Fruit fly (Drosophila melanogaster) S2 (cell line): ENCODE measurements around the gene Sfp26Ad.

Experiments
- CG8478 ChIP-seq: fragments of >200 bp; optimal IDR thresholded peaks from 2 replicates; lab custom pipeline; 2018
- CTCF ChIP-seq, 2 experiments: fragments of >200 bp; optimal IDR thresholded peaks; 2 replicates each; lab custom pipeline; 2018

Sfp26Ad gene

dm6 chr2L:5943229-5944078, at the start of gene Sfp26Ad, which contains the start of gene Gpdh1:
Gene Sfp26Ad (minus strand): TSS chr2L:5943304.
Gene Gpdh1 (plus strand): TSS chr2L:5943643.
- TF ChIP-seq CTCF (optimal IDR thresholded peaks at IDR 0.05; lab: Kevin White, UChicago), result no peak
- TF ChIP-seq CG8478, result no peak

DNA sequence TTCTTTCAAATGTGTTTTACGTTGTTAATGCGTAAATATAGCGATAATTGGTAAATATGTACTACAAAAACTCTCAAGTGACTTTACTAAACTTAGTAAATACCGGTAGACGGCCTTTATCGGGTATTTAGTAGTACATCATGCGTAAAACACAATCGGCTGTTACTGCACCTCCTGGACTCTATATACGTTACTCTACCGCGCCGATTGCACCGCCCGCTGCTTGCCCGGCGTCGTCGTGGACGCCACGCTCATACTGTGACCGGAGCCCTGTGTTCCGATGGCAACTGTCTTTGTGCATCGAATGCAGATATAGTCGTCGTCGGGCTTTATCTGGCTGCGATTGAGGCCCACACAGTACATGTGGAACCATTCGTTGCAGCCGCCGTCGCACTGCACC, 47.3 kb upstream of the Sfp26Ad start:
- TF ChIP-seq CG8478 (no peak), CTCF (optimal IDR thresholded peaks at IDR 0.05; lab: Kevin White, UChicago) (no peak)

DNA sequence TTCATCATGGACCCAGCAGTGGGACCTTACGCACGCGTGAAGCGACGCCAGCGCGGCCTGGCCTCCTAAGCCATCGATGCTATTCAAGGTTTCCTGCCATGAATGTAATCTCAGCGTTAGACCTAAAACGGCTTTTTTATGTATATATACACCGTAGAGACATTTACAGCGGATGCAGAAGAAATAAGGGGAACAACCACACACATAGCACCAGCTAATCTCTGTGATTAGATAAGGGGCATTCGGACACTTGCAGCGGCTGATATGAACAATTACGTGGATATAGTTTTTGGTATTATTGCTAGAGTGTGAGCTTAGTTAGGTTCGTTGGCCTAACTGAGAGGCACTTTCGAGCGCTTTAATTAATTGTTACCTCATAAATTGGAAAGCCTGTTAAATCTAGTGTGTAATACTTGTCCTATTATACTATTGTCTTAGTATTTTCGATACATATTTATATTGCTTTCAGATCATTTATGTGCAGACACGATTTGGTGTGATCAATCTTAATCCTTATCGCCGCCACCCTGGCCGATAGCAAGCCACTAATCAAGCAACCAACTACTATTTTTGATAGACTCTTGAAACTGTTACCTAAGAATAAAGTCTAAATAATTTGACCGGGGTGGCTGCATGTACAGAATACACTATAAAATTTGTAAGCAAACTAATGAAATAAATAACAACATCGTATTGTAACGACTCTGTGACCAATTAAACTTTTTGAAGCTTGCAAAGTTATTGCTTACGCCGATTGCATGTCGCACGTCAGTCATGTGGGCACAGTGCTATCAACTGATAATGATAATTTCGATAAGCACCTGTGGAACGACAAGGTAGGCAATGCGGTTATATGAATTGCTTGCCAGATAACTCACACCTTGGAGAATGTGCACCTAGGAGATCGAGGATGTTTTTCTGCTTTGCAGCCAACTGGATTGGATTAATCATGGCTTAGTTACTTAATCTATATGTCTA, 45.3 kb upstream of the Sfp26Ad start:
- TF ChIP-seq CG8478 (no peak), CTCF (optimal IDR thresholded peaks at IDR 0.05; lab: Kevin White, UChicago) (no peak)

- no peak for TF ChIP-seq CG8478
- no peak for TF ChIP-seq CTCF (optimal IDR thresholded peaks at IDR 0.05; lab: Kevin White, UChicago)
These were observed 43.8 kb upstream of the Sfp26Ad start for dm6 chr2L:5986940-5987339.

- peak; percentile 28 to 48 for TF ChIP-seq CTCF (optimal IDR thresholded peaks at IDR 0.05; lab: Kevin White, UChicago)
- no peak for TF ChIP-seq CG8478
These were observed 43.0 kb upstream of the Sfp26Ad start, which contains the start of gene ifc for dm6 chr2L:5986094-5986493. Gene ifc (plus strand): TSS chr2L:5986348.

dm6 chr2L:5983236-5983635, 40.1 kb upstream of the Sfp26Ad start:
- TF ChIP-seq CG8478 (no peak), CTCF (optimal IDR thresholded peaks at IDR 0.05; lab: Kevin White, UChicago) (no peak)

dm6 chr2L:5982334-5982987, 39.4 kb upstream of the Sfp26Ad start:
- no peak for TF ChIP-seq CG8478
- peak; percentile 17 to 70 for TF ChIP-seq CTCF (optimal IDR thresholded peaks at IDR 0.05; lab: Kevin White, UChicago)

DNA sequence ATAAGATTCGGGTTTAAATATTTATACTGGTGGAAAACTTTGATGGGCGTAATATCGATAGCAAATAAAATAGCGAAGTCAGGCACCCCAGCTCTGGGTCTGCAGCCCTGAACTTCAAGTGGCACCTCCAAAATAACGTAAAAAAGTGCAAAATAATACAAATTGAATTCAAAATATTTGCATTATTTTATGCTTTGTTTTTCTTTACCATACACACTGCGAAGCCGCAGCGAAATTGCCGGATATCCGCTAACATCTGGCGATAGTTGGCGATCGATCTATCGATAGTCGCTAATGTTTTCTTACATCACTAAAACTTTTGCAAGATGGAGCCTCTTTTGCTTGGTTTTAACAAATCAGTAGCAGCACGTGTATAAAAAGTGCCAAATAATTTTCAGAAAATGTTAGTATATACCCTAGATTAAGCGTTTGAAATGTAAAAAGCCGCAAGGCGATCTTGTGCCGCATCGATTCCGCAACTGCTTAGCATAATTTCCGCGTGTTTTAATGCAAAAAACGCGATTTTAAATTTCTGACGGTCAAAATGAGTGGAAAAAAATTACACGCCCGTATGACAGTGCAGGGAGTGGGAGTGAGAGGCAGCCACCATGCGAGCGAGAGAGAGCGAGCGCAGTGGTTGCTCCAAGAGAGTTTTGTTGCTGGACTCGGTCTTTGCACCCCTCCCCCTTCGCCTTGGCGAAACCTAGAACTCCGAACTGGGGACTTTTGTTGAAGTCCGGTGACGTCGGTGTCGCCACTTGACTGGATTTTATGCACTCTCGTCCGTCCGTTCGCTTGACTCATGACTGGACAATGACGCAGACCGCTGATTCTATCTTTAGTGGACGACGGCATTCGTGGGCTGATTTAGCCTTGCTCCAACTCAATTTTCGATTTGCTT, 38.6 kb upstream of the Sfp26Ad start, which contains the start of gene eIF4A:
eIF4A (plus strand) TSS at position 332 of the 901 bp plus-strand sequence.
- TF ChIP-seq CTCF (optimal IDR thresholded peaks at IDR 0.05; lab: Kevin White, UChicago) (no peak), CG8478 (no peak)

- no peak for TF ChIP-seq CG8478
- peak in 1 of 2 experiments; percentile 11 for TF ChIP-seq CTCF (optimal IDR thresholded peaks at IDR 0.05; lab: Kevin White, UChicago)
These were observed 37.8 kb upstream of the Sfp26Ad start, which contains the start of gene chic for dm6 chr2L:5980862-5981432. Gene chic (minus strand): TSS chr2L:5981018.

- no peak for TF ChIP-seq CG8478
- no peak for TF ChIP-seq CTCF (optimal IDR thresholded peaks at IDR 0.05; lab: Kevin White, UChicago)
These were observed 37.1 kb upstream of the Sfp26Ad start for dm6 chr2L:5979957-5980861.

dm6 chr2L:5979055-5979399, 35.9 kb upstream of the Sfp26Ad start:
- no peak for TF ChIP-seq CG8478
- no peak for TF ChIP-seq CTCF (optimal IDR thresholded peaks at IDR 0.05; lab: Kevin White, UChicago)

DNA sequence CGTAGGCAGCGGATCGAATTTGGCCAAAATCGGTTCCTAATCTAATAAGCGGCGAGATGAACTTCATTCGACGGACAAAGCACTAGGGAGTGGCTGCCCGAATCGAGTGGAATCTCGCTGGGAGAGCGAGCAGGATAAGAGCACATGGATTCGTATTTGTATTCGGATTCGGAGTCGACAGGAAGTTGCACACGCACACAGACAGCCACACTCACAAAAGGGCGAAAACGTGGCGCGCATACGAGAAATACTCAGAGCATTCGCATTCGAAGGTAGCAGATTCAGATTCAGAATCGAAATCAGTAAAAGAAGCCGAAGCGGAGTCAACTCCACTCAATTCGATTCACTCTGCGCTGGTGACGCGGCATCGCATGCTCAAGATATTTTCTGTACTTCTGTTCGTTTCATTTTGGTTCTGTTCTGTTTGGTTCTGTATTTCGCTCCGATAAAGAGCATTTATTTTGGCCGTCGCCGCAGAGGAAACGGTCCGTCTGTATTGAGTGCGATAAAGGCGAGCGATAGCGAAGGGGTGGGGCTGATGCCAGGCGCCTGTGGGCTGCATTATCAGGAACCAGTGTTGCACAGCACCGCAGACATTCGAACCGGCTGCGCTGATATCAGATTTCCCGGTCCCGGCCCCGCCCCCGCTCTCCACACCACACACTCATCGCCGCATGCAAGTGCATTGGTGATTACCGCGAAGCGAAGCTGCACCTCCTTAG, 35.4 kb upstream of the Sfp26Ad start:
- TF ChIP-seq CTCF (optimal IDR thresholded peaks at IDR 0.05; lab: Kevin White, UChicago) (no peak), CG8478 (no peak)
